Worm (Caenorhabditis elegans): ENCODE results near the gene hil-3.

DNA sequence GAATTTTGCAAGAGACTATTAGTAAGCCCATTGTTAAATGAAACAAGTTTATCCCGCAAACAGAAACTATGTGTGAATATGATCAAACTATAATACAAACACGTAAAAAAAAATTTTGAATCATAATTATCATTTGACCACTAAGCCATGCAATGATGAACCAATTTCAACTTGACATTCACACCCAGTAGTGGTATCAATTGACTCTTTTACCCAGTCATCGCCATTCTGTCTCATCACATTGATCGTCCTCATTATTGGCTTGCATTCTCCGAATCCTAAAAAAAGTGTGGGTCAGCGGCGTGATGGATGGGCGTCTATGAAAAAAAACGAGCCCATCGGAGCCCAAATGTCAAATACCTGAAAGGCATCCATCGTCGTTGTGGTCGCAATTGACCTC, 38.7 kb upstream of the hil-3 start:
- TF ChIP-seq cog-1 (tag; optimal IDR thresholded peaks at IDR 0.05): no peak
- no peak for TF ChIP-seq ref-1 (GFP tag; conservative IDR thresholded peaks at IDR 0.05)
- TF ChIP-seq flt-1 (GFP tag; IDR thresholded peaks at IDR 0.05): no peak
- TF ChIP-seq klf-2 (GFP tag; conservative IDR thresholded peaks at IDR 0.05): no peak
- TF ChIP-seq ztf-23 (GFP tag; IDR thresholded peaks at IDR 0.05): no peak
- TF ChIP-seq T22C8.4 (GFP tag; IDR thresholded peaks at IDR 0.05): no peak
- TF ChIP-seq tab-1 (GFP tag; IDR thresholded peaks at IDR 0.05): no peak

All from whole organism, midembryonic.